Fruit fly (Drosophila melanogaster) whole organism, wandering third instar larva: ENCODE measurements around the gene CG4101.

ENCODE experiments used
- Abd-B ChIP-seq: fragments of >200 bp; optimal IDR thresholded peaks from 2 replicates; lab custom pipeline; 2017; ENCODE audit warnings: missing biosample characterization, missing genetic modification characterization
- CG9705 ChIP-seq: fragments of 200-800 bp; sonication (Bioruptor generic); optimal IDR thresholded peaks from 2 replicates; lab custom pipeline; 2018; ENCODE audit warnings: missing biosample characterization, mild to moderate bottlenecking, missing genetic modification characterization
- Hr78 ChIP-seq: fragments of >200 bp; optimal IDR thresholded peaks from 2 replicates; lab custom pipeline; 2017; ENCODE audit warnings: missing biosample characterization, missing genetic modification characterization
- Jra ChIP-seq: sonication (Bioruptor generic); optimal IDR thresholded peaks from 2 replicates; lab custom pipeline; 2016; ENCODE audit warnings: missing biosample characterization, missing genetic modification characterization
- Myc ChIP-seq: fragments of >200 bp; optimal IDR thresholded peaks from 2 replicates; lab custom pipeline; 2017
- br ChIP-seq: fragments of 200-800 bp; sonication (Bioruptor generic); optimal IDR thresholded peaks from 2 replicates; lab custom pipeline; 2016; ENCODE audit warnings: missing biosample characterization, missing genetic modification characterization
- foxo ChIP-seq, 2 experiments: fragments of 200-800 bp; sonication (Bioruptor generic); optimal IDR thresholded peaks; 2 replicates in 1 of 2; 3 replicates in 1 of 2; lab custom pipeline; 2016 to 2017; ENCODE audit warnings: missing biosample characterization in 2 of 2, missing genetic modification characterization in 2 of 2
- fru ChIP-seq: fragments of 200-800 bp; sonication (Bioruptor generic); optimal IDR thresholded peaks from 3 replicates; lab custom pipeline; 2016; ENCODE audit warnings: missing biosample characterization, mild to moderate bottlenecking, missing genetic modification characterization
- jim ChIP-seq: fragments of 175-275, 200-325 bp; sonication (Bioruptor generic); optimal IDR thresholded peaks from 2 replicates; lab custom pipeline; 2016; ENCODE audit warnings: missing biosample characterization, mild to moderate bottlenecking, missing genetic modification characterization
- lola ChIP-seq: fragments of >200 bp; optimal IDR thresholded peaks from 2 replicates; lab custom pipeline; 2017; ENCODE audit warnings: missing biosample characterization, missing genetic modification characterization
- psq ChIP-seq: fragments of 200-800 bp; sonication (Bioruptor generic); optimal IDR thresholded peaks from 3 replicates; lab custom pipeline; 2017; ENCODE audit warnings: missing biosample characterization, mild to moderate bottlenecking, missing genetic modification characterization, moderate library complexity
- sage ChIP-seq: fragments of 200-800 bp; sonication (Bioruptor generic); optimal IDR thresholded peaks from 2 replicates; lab custom pipeline; 2016; ENCODE audit warnings: missing biosample characterization, mild to moderate bottlenecking, missing genetic modification characterization

dm6 chr3L:16642088-16642507 lies 29.8 kb downstream of the CG4101 start:
- peak; percentile 36 for TF ChIP-seq psq
- TF ChIP-seq sage (GFP tag; lab: Kevin White, UChicago) = no peak
- no peak for TF ChIP-seq Hr78 (GFP tag; lab: Kevin White, UChicago)
- TF ChIP-seq foxo (GFP tag; optimal IDR thresholded peaks at IDR 0.05; lab: Kevin White, UChicago) = peak in 1 of 2 experiments; percentile 68
- TF ChIP-seq lola (GFP tag; lab: Kevin White, UChicago) = no peak
- TF ChIP-seq br = peak; percentile 8
- peak; percentile 45 for TF ChIP-seq fru (GFP tag; lab: Kevin White, UChicago)
- TF ChIP-seq Abd-B = no peak
- TF ChIP-seq CG9705 = no peak
- TF ChIP-seq Jra (GFP tag; lab: Kevin White, UChicago) = no peak
- TF ChIP-seq jim (GFP tag; lab: Kevin White, UChicago) = no peak
- no peak for TF ChIP-seq Myc
